Worm (Caenorhabditis elegans): ENCODE measurements around the gene F49H12.2.

The F49H12.2 gene

DNA sequence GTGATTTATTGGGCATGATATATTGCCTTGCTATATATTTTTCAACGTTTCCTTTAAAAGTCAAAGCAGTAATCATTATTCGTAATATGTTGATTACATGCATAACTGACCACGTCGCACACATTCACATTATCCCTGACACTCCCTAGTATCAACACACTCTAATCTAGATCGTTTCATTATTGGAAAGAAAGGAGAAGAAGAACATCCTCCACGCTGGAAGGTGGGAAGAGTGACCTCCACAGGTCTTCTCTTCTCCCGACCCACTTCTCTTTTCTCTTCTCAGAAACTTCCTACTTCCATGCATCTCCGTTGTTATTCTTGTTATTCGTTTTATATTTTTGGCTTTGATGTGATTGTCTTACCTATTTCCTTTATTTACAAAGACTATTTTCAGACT is 11.0 kb upstream of the F49H12.2 start, which contains the start of gene txdc-12.2:
txdc-12.2 (plus strand) TSS at position 396 of the 400 bp plus-strand sequence.
- no peak for TF ChIP-seq nhr-237 (tag; optimal IDR thresholded peaks at IDR 0.05)
- TF ChIP-seq fkh-2 (tag; optimal IDR thresholded peaks at IDR 0.05) = no peak
- no peak for TF ChIP-seq nhr-67 (tag; optimal IDR thresholded peaks at IDR 0.05)
- peak; percentile 59 for TF ChIP-seq nhr-25 (tag; optimal IDR thresholded peaks at IDR 0.05)
- peak; percentile 87 for TF ChIP-seq nhr-23 (tag; optimal IDR thresholded peaks at IDR 0.05)
- no peak for TF ChIP-seq sea-2 (GFP tag; optimal IDR thresholded peaks at IDR 0.05)
- no peak for TF ChIP-seq zag-1 (tag; optimal IDR thresholded peaks at IDR 0.05)
- TF ChIP-seq ztf-4 (tag; optimal IDR thresholded peaks at IDR 0.05) = no peak
- TF ChIP-seq nhr-43 (tag; optimal IDR thresholded peaks at IDR 0.05; ENCODE audit: poor library complexity, severe bottlenecking) = no peak
- peak; percentile 20 for TF ChIP-seq egl-5 (tag; optimal IDR thresholded peaks at IDR 0.05)
- TF ChIP-seq mml-1 (tag; optimal IDR thresholded peaks at IDR 0.05) = no peak

DNA sequence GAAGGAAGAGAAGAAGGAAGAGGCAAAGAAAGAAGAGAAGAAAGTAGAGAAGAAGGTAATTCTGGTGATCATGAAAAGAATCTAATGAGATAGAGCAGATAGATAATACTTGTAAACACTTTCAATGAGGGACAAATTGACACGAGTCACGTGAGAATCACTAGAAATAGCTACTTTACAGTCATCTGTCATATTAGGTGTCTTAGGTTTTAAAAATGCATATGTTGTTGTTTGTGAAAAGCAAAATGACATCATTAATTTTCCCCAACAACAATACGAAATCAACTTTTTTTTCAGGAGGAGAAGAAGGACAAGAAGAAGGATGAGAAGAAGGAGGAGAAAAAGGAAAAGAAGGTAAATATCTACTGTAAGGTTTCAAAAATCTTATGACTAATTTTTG is 9.9 kb upstream of the F49H12.2 start:
- no peak for TF ChIP-seq nfya-1 (tag; optimal IDR thresholded peaks at IDR 0.05; ENCODE audit: insufficient read depth)
- TF ChIP-seq elt-1 (tag; optimal IDR thresholded peaks at IDR 0.05) = peak; percentile 20

DNA sequence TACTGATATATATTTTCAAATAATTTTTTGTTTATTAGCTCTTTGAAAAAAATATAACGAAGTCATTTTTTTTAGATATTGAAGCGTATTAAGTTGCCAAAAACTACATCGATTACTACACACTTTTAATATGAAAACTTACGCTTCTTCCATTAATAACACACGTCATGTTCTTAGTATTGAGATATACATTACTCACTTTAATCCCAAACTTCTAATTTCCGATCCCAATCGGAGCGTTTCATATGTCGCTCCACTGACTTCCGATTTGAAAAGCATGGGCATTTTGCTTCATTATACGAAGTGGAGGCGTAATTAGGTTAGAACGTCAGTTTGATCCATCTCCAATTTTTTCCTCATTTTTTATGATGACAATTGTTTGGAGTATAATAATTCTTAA is 6.3 kb upstream of the F49H12.2 start:
- TF ChIP-seq unc-62 (GFP tag; optimal IDR thresholded peaks at IDR 0.05) = no peak
- TF ChIP-seq zag-1 (tag; optimal IDR thresholded peaks at IDR 0.05) = no peak
- TF ChIP-seq hmg-11 (tag; optimal IDR thresholded peaks at IDR 0.05) = no peak
- no peak for TF ChIP-seq daf-12 (tag; optimal IDR thresholded peaks at IDR 0.05)
- no peak for TF ChIP-seq fkh-2 (tag; optimal IDR thresholded peaks at IDR 0.05)
- no peak for TF ChIP-seq ztf-4 (tag; optimal IDR thresholded peaks at IDR 0.05)
- TF ChIP-seq nhr-43 (tag; optimal IDR thresholded peaks at IDR 0.05; ENCODE audit: poor library complexity, severe bottlenecking) = no peak
- TF ChIP-seq nhr-76 (tag; optimal IDR thresholded peaks at IDR 0.05) = no peak
- no peak for TF ChIP-seq aly-2 (tag; optimal IDR thresholded peaks at IDR 0.05)
- TF ChIP-seq nhr-67 (tag; optimal IDR thresholded peaks at IDR 0.05) = no peak
- TF ChIP-seq mml-1 (tag; optimal IDR thresholded peaks at IDR 0.05) = no peak
- no peak for TF ChIP-seq nhr-23 (tag; optimal IDR thresholded peaks at IDR 0.05)
- TF ChIP-seq egl-5 (tag; optimal IDR thresholded peaks at IDR 0.05) = no peak
- TF ChIP-seq ama-1 (optimal IDR thresholded peaks at IDR 0.05) = no peak
- TF ChIP-seq mdl-1 (tag; optimal IDR thresholded peaks at IDR 0.05) = no peak
- TF ChIP-seq nhr-11 (tag; optimal IDR thresholded peaks at IDR 0.05) = no peak

DNA sequence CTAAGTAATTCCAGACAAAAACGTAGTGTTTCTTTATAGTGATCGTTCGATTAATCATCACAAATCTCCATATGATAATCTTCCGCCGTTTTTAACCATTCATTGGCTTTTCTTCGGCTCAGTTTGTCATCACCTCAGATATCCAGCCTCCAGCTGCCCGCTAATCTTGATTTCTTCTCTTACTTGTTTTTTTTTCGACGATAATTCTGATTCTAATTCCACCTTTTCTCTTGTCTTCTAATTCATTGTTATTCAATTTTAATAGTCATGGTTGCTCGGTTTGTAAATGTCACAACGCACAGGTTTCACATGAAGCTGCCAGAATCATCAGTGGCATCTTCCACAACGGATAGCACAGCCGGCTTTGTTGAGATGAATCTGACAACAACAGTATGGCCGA is 5.6 kb upstream of the F49H12.2 start, which contains the start of gene F49H12.4:
F49H12.4 (plus strand) TSS at position 301 of the 400 bp plus-strand sequence.
- TF ChIP-seq nhr-11 (tag; optimal IDR thresholded peaks at IDR 0.05) (no peak), ZK546.5 (tag; optimal IDR thresholded peaks at IDR 0.05) (no peak), ztf-4 (tag; optimal IDR thresholded peaks at IDR 0.05) (no peak), daf-12 (tag; optimal IDR thresholded peaks at IDR 0.05) (no peak), ama-1 (optimal IDR thresholded peaks at IDR 0.05) (no peak), snpc-4 (tag; optimal IDR thresholded peaks at IDR 0.05) (no peak), nhr-43 (tag; optimal IDR thresholded peaks at IDR 0.05; ENCODE audit: poor library complexity, severe bottlenecking) (no peak), egl-27 (tag; optimal IDR thresholded peaks at IDR 0.05) (no peak), ceh-9 (tag; optimal IDR thresholded peaks at IDR 0.05) (no peak), fos-1 (tag; optimal IDR thresholded peaks at IDR 0.05) (no peak), lin-15B (tag; optimal IDR thresholded peaks at IDR 0.05) (no peak), aly-2 (tag; optimal IDR thresholded peaks at IDR 0.05) (no peak), ztf-11 (tag; optimal IDR thresholded peaks at IDR 0.05) (no peak), elt-1 (tag; optimal IDR thresholded peaks at IDR 0.05) (no peak), elt-3 (tag; optimal IDR thresholded peaks at IDR 0.05) (no peak), nhr-28 (tag; optimal IDR thresholded peaks at IDR 0.05) (no peak), unc-39 (tag; optimal IDR thresholded peaks at IDR 0.05) (no peak), fkh-10 (GFP tag; optimal IDR thresholded peaks at IDR 0.05) (no peak), egl-5 (tag; optimal IDR thresholded peaks at IDR 0.05) (no peak), lin-39 (tag; optimal IDR thresholded peaks at IDR 0.05) (no peak)

DNA sequence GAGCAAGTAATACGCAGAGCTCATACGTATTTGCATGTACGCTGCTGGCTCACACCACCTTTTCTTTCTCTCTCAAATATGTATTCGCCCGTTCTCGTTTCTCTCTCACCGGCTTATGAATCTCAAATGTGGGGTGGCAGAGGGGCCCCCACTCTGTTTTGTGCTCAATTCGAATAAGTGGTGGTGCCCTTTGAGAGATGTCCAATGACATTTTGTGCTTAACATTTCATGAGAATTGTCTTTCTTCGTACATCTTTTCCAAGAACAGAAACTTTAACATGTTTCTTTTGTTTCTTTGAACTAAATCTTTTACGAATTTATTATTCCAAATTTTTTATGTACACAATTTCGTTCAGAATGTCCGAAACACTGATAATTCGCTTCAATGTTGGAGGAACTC is 1.1 kb upstream of the F49H12.2 start, which contains the start of gene F49H12.3:
F49H12.3 (plus strand) TSS at position 357 of the 400 bp plus-strand sequence.
- TF ChIP-seq nhr-237 (tag; optimal IDR thresholded peaks at IDR 0.05) = no peak
